Worm (Caenorhabditis elegans): ENCODE results near the gene unc-86.
A peak's percentile ranks its signal among the peaks of the same experiment; 100 is the strongest.

unc-86 gene

ce11 chrIII:8258045-8258444, 41.9 kb upstream of the unc-86 start, which contains the start of gene ncr-2:
Gene ncr-2, plus strand, starts transcription at chrIII:8258345.
- no peak for TF ChIP-seq B0019.2 (GFP tag; conservative IDR thresholded peaks at IDR 0.05)
- TF ChIP-seq egl-18 (GFP tag; IDR thresholded peaks at IDR 0.05) = no peak
- no peak for TF ChIP-seq ceh-79 (tag; optimal IDR thresholded peaks at IDR 0.05)
- TF ChIP-seq ekl-4 (GFP tag; IDR thresholded peaks at IDR 0.05) = no peak
- no peak for TF ChIP-seq D2030.7 (GFP tag; IDR thresholded peaks at IDR 0.05)
- no peak for TF ChIP-seq F23B12.7 (tag; optimal IDR thresholded peaks at IDR 0.05; ENCODE audit: insufficient read depth)
- no peak for TF ChIP-seq F39B2.1 (GFP tag; IDR thresholded peaks at IDR 0.05)
- no peak for TF ChIP-seq lin-54 (GFP tag; optimal IDR thresholded peaks at IDR 0.05)
- no peak for TF ChIP-seq egl-44 (GFP tag; IDR thresholded peaks at IDR 0.05)
- no peak for TF ChIP-seq F49E8.2 (tag; optimal IDR thresholded peaks at IDR 0.05; ENCODE audit: insufficient read depth)
- no peak for TF ChIP-seq ceh-40 (GFP tag; IDR thresholded peaks at IDR 0.05)
- TF ChIP-seq lin-26 (GFP tag; IDR thresholded peaks at IDR 0.05) = no peak
- TF ChIP-seq sdz-38 (tag; optimal IDR thresholded peaks at IDR 0.05) = no peak

- TF ChIP-seq tbp1 (GFP tag; optimal IDR thresholded peaks at IDR 0.05) (no peak), hlh-12 (tag; optimal IDR thresholded peaks at IDR 0.05) (no peak), K12H6.12 (tag; optimal IDR thresholded peaks at IDR 0.05) (no peak), madf-3 (GFP tag; IDR thresholded peaks at IDR 0.05) (no peak), attf-3 (GFP tag; conservative IDR thresholded peaks at IDR 0.05) (no peak), him-1 (tag; optimal IDR thresholded peaks at IDR 0.05) (no peak)
Observed at ce11 chrIII:8254938-8255337, 38.8 kb upstream of the unc-86 start, which contains the start of gene F09G8.5. Gene F09G8.5, plus strand, starts transcription at chrIII:8254975.

- TF ChIP-seq hsf-1 (GFP tag; IDR thresholded peaks at IDR 0.05) = no peak
- no peak for TF ChIP-seq mel-28 (tag; optimal IDR thresholded peaks at IDR 0.05; ENCODE audit: borderline replicate concordance)
- TF ChIP-seq ztf-28 (GFP tag; IDR thresholded peaks at IDR 0.05) = 0 out of 2 replicates have a peak, but pooled peaks have one; percentile 63
- TF ChIP-seq attf-5 (GFP tag; optimal IDR thresholded peaks at IDR 0.05) = peak; percentile 59
- peak; percentile 68 for TF ChIP-seq unc-130 (GFP tag; optimal IDR thresholded peaks at IDR 0.05)
- TF ChIP-seq F57A8.1 (GFP tag; optimal IDR thresholded peaks at IDR 0.05) = no peak
- TF ChIP-seq Y79H2A.3 (GFP tag; conservative IDR thresholded peaks at IDR 0.05) = peak; percentile 31; the same call in 1 of the 2 replicates
- TF ChIP-seq D2030.7 (GFP tag; IDR thresholded peaks at IDR 0.05) = peak; percentile 74
- TF ChIP-seq unc-62 (GFP tag; optimal IDR thresholded peaks at IDR 0.05) = no peak
- 0 out of 2 replicates have a peak, but pooled peaks have one; percentile 49 for TF ChIP-seq egrh-3 (GFP tag; IDR thresholded peaks at IDR 0.05)
- peak; percentile 46; the same call in 1 of the 2 replicates for TF ChIP-seq hmg-1.2 (GFP tag; IDR thresholded peaks at IDR 0.05)
- TF ChIP-seq attf-3 (GFP tag; conservative IDR thresholded peaks at IDR 0.05) = peak; percentile 63; the same call in 1 of the 2 replicates
- TF ChIP-seq lin-35 (GFP tag; optimal IDR thresholded peaks at IDR 0.05) = peak in 1 of 3 experiments; percentile 21
- TF ChIP-seq madf-6 (GFP tag; IDR thresholded peaks at IDR 0.05) = peak; percentile 69
- TF ChIP-seq let-526 (GFP tag; IDR thresholded peaks at IDR 0.05) = 0 out of 2 replicates have a peak, but pooled peaks have one; percentile 35
- TF ChIP-seq ceh-91 (GFP tag; IDR thresholded peaks at IDR 0.05) = peak; percentile 75
- TF ChIP-seq ztf-25 (GFP tag; IDR thresholded peaks at IDR 0.05) = 0 out of 2 replicates have a peak, but pooled peaks have one; percentile 59
- peak; percentile 39 for TF ChIP-seq nhr-80 (tag; optimal IDR thresholded peaks at IDR 0.05)
- peak; percentile 4 for TF ChIP-seq madf-10 (tag; optimal IDR thresholded peaks at IDR 0.05)
- TF ChIP-seq lsl-1 (GFP tag; optimal IDR thresholded peaks at IDR 0.05) = peak; percentile 75
- TF ChIP-seq ceh-100 (GFP tag; IDR thresholded peaks at IDR 0.05) = peak; percentile 95
- peak; percentile 90 for TF ChIP-seq efl-1 (GFP tag; optimal IDR thresholded peaks at IDR 0.05)
- peak; percentile 80 for TF ChIP-seq mcd-1 (GFP tag; IDR thresholded peaks at IDR 0.05)
- peak; percentile 28 for TF ChIP-seq snpc-3.4 (tag; optimal IDR thresholded peaks at IDR 0.05)
- peak; percentile 79 for TF ChIP-seq dpl-1 (GFP tag; optimal IDR thresholded peaks at IDR 0.05)
- peak; percentile 74 for TF ChIP-seq dox-1 (GFP tag; IDR thresholded peaks at IDR 0.05)
- no peak for TF ChIP-seq C17E4.6 (GFP tag; IDR thresholded peaks at IDR 0.05)
- peak; percentile 30 for TF ChIP-seq ceh-27 (GFP tag; optimal IDR thresholded peaks at IDR 0.05)
Observed at ce11 chrIII:8250007-8250683, 34.0 kb upstream of the unc-86 start, which contains the start of gene knl-1. Gene knl-1, plus strand, starts transcription at chrIII:8250632.

Measured in whole organism, young adult.